Worm (Caenorhabditis elegans): ENCODE measurements around the gene T02B11.4.

The T02B11.4 gene

ce11 chrV:871029-871428, at the start of gene T02B11.4:
TSS of gene T02B11.4 (minus strand) at chrV:871129.
- no peak for TF ChIP-seq nhr-43 (tag; optimal IDR thresholded peaks at IDR 0.05; ENCODE audit: poor library complexity, severe bottlenecking)
- no peak for TF ChIP-seq R02D3.7 (tag; optimal IDR thresholded peaks at IDR 0.05)
- no peak for TF ChIP-seq mml-1 (tag; optimal IDR thresholded peaks at IDR 0.05)
- no peak for TF ChIP-seq elt-2 (tag; optimal IDR thresholded peaks at IDR 0.05)
- TF ChIP-seq unc-39 (tag; optimal IDR thresholded peaks at IDR 0.05) = no peak

ce11 chrV:917488-917887, 46.6 kb upstream of the T02B11.4 start, which contains the start of gene H24K24.2:
TSS of gene H24K24.2 (plus strand) at chrV:917788.
- TF ChIP-seq lin-39 (tag; optimal IDR thresholded peaks at IDR 0.05) = no peak
- TF ChIP-seq ceh-82 (tag; optimal IDR thresholded peaks at IDR 0.05) = no peak
- no peak for TF ChIP-seq snpc-4 (tag; optimal IDR thresholded peaks at IDR 0.05)
- TF ChIP-seq mdl-1 (tag; optimal IDR thresholded peaks at IDR 0.05) = no peak
- no peak for TF ChIP-seq elt-1 (tag; optimal IDR thresholded peaks at IDR 0.05)
- TF ChIP-seq fkh-2 (tag; optimal IDR thresholded peaks at IDR 0.05) = no peak
- no peak for TF ChIP-seq ceh-28 (tag; optimal IDR thresholded peaks at IDR 0.05)
- TF ChIP-seq daf-12 (tag; optimal IDR thresholded peaks at IDR 0.05) = no peak
- no peak for TF ChIP-seq tbx-2 (tag; optimal IDR thresholded peaks at IDR 0.05)
- no peak for TF ChIP-seq nhr-237 (tag; optimal IDR thresholded peaks at IDR 0.05)
- no peak for TF ChIP-seq lsy-12 (tag; optimal IDR thresholded peaks at IDR 0.05)
- no peak for TF ChIP-seq egl-27 (tag; optimal IDR thresholded peaks at IDR 0.05)
- TF ChIP-seq jun-1 (tag; optimal IDR thresholded peaks at IDR 0.05) = no peak
- TF ChIP-seq fos-1 (tag; optimal IDR thresholded peaks at IDR 0.05) = no peak
- no peak for TF ChIP-seq unc-39 (tag; optimal IDR thresholded peaks at IDR 0.05)

- TF ChIP-seq nfya-1 (tag; optimal IDR thresholded peaks at IDR 0.05; ENCODE audit: insufficient read depth) = no peak
- no peak for TF ChIP-seq eor-1 (tag; optimal IDR thresholded peaks at IDR 0.05)
- no peak for TF ChIP-seq skn-1 (tag; optimal IDR thresholded peaks at IDR 0.05)
- no peak for TF ChIP-seq nhr-76 (tag; optimal IDR thresholded peaks at IDR 0.05)
- TF ChIP-seq ceh-28 (tag; optimal IDR thresholded peaks at IDR 0.05) = no peak
- no peak for TF ChIP-seq nhr-12 (tag; optimal IDR thresholded peaks at IDR 0.05)
- no peak for TF ChIP-seq nhr-25 (tag; optimal IDR thresholded peaks at IDR 0.05)
- TF ChIP-seq tbx-2 (tag; optimal IDR thresholded peaks at IDR 0.05) = no peak
- TF ChIP-seq jun-1 (tag; optimal IDR thresholded peaks at IDR 0.05) = no peak
- no peak for TF ChIP-seq R02D3.7 (tag; optimal IDR thresholded peaks at IDR 0.05)
Measured at ce11 chrV:915716-916115, 44.8 kb upstream of the T02B11.4 start.

ce11 chrV:911474-911873, 40.5 kb upstream of the T02B11.4 start, which contains the start of gene adh-5:
TSS of gene adh-5 (plus strand) at chrV:911774.
- TF ChIP-seq egl-27 (tag; optimal IDR thresholded peaks at IDR 0.05) = no peak
- no peak for TF ChIP-seq lin-15B (tag; optimal IDR thresholded peaks at IDR 0.05)
- TF ChIP-seq ama-1 (optimal IDR thresholded peaks at IDR 0.05) = no peak
- TF ChIP-seq nhr-237 (tag; optimal IDR thresholded peaks at IDR 0.05) = no peak
- no peak for TF ChIP-seq elt-3 (tag; optimal IDR thresholded peaks at IDR 0.05)
- TF ChIP-seq unc-62 (GFP tag; optimal IDR thresholded peaks at IDR 0.05) = no peak

ce11 chrV:910588-910987, 39.7 kb upstream of the T02B11.4 start:
- TF ChIP-seq elt-3 (tag; optimal IDR thresholded peaks at IDR 0.05) (peak in 1 of 3 experiments; percentile 61), nhr-76 (tag; optimal IDR thresholded peaks at IDR 0.05) (no peak), nhr-28 (tag; optimal IDR thresholded peaks at IDR 0.05) (no peak), pha-4 (tag; optimal IDR thresholded peaks at IDR 0.05) (peak; percentile 17), fos-1 (tag; optimal IDR thresholded peaks at IDR 0.05) (no peak), skn-1 (tag; optimal IDR thresholded peaks at IDR 0.05) (no peak), nhr-43 (tag; optimal IDR thresholded peaks at IDR 0.05; ENCODE audit: poor library complexity, severe bottlenecking) (no peak), nhr-67 (tag; optimal IDR thresholded peaks at IDR 0.05) (no peak), eor-1 (tag; optimal IDR thresholded peaks at IDR 0.05) (no peak), ztf-4 (tag; optimal IDR thresholded peaks at IDR 0.05) (no peak), daf-12 (tag; optimal IDR thresholded peaks at IDR 0.05) (no peak), ama-1 (optimal IDR thresholded peaks at IDR 0.05) (no peak), ztf-11 (tag; optimal IDR thresholded peaks at IDR 0.05) (no peak), mdl-1 (tag; optimal IDR thresholded peaks at IDR 0.05) (no peak), elt-2 (tag; optimal IDR thresholded peaks at IDR 0.05) (peak; percentile 96), pqm-1 (tag; optimal IDR thresholded peaks at IDR 0.05) (peak; percentile 79), lin-15B (tag; optimal IDR thresholded peaks at IDR 0.05) (peak; percentile 55), nfya-1 (tag; optimal IDR thresholded peaks at IDR 0.05; ENCODE audit: insufficient read depth) (no peak), mml-1 (tag; optimal IDR thresholded peaks at IDR 0.05) (no peak)

Data from whole organism, L3 larva.